Worm (Caenorhabditis elegans): ENCODE measurements around the gene srj-44.

Gene srj-44

DNA sequence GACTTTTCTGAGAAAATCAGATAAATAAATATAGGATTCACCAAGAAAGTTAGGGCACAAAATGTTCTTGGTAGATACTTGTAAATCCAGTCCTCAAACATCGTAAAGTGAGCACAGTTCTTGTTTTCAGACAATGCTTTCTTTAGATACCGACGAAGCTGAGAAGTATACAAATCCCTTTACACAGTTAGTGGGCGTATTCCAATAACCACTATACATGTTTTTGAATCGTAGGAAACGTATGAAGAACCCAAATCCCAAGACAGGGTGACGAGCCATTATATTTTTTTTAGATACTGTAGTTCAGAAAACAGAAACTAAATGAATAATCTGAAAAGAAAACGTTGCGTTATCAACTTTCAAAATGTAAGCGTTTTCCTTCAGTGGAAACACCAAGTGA lies at the start of gene srj-44:
srj-44 (minus strand) TSS at position 101 of the 400 bp plus-strand sequence.
- no peak for TF ChIP-seq ztf-23 (GFP tag; IDR thresholded peaks at IDR 0.05)
- TF ChIP-seq klf-2 (GFP tag; conservative IDR thresholded peaks at IDR 0.05), result no peak
- TF ChIP-seq ref-1 (GFP tag; conservative IDR thresholded peaks at IDR 0.05), result no peak
- no peak for TF ChIP-seq ztf-29 (GFP tag; IDR thresholded peaks at IDR 0.05)
- TF ChIP-seq tab-1 (GFP tag; IDR thresholded peaks at IDR 0.05), result no peak
- TF ChIP-seq med-1 (GFP tag; optimal IDR thresholded peaks at IDR 0.05; ENCODE audit: insufficient read depth), result no peak
- no peak for TF ChIP-seq T22C8.4 (GFP tag; IDR thresholded peaks at IDR 0.05)
- no peak for TF ChIP-seq cog-1 (tag; optimal IDR thresholded peaks at IDR 0.05)
- no peak for TF ChIP-seq flt-1 (GFP tag; IDR thresholded peaks at IDR 0.05)

DNA sequence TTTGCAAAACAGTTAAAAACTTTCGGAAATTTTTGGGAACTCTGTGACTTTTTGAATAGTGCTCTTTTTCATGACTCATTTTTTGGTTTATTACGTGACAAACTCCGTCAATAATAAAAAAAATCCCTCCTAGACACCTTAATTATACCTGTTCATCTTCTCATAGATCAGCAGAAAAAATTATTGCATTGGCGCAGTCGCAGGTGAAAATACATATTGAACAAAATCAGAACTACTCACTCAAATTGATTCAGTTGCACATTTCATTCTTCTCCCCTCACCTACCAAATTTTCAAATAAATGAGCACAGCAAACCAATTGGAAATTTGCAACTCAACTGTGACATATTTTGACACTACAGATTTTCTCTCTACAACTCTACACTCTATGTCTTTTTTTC lies 47.3 kb upstream of the srj-44 start, which contains the start of gene srh-127:
srh-127 (plus strand) TSS at position 301 of the 400 bp plus-strand sequence.
- TF ChIP-seq med-1 (GFP tag; optimal IDR thresholded peaks at IDR 0.05; ENCODE audit: insufficient read depth) (no peak), ztf-29 (GFP tag; IDR thresholded peaks at IDR 0.05) (no peak), cog-1 (tag; optimal IDR thresholded peaks at IDR 0.05) (no peak), tab-1 (GFP tag; IDR thresholded peaks at IDR 0.05) (no peak), ztf-23 (GFP tag; IDR thresholded peaks at IDR 0.05) (no peak), ref-1 (GFP tag; conservative IDR thresholded peaks at IDR 0.05) (no peak), flt-1 (GFP tag; IDR thresholded peaks at IDR 0.05) (no peak), klf-2 (GFP tag; conservative IDR thresholded peaks at IDR 0.05) (no peak), T22C8.4 (GFP tag; IDR thresholded peaks at IDR 0.05) (no peak)

DNA sequence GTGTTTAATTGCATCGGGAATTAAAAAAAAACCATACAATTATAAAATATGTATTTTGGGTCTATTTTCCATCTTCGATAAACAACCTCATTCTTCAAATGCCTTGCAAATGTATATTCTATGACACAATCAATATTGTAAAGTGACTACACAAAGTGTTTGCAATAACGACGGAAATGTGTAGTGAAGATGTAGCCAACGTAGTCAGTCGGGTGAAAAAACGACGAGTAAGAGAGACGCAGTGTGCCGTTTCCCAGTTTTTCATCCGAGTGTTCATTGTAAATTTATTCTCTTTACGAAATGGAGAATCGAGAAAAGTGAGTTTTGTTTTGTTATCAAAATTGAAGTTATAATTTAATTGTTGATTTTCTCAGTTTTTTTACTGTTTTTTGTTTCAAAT lies 46.3 kb upstream of the srj-44 start, which contains the start of gene F37B4.15:
F37B4.15 (plus strand) TSS at position 301 of the 400 bp plus-strand sequence.
- TF ChIP-seq ztf-29 (GFP tag; IDR thresholded peaks at IDR 0.05) (no peak), tab-1 (GFP tag; IDR thresholded peaks at IDR 0.05) (no peak), ztf-23 (GFP tag; IDR thresholded peaks at IDR 0.05) (no peak), med-1 (GFP tag; optimal IDR thresholded peaks at IDR 0.05; ENCODE audit: insufficient read depth) (no peak), flt-1 (GFP tag; IDR thresholded peaks at IDR 0.05) (no peak), ref-1 (GFP tag; conservative IDR thresholded peaks at IDR 0.05) (no peak), klf-2 (GFP tag; conservative IDR thresholded peaks at IDR 0.05) (no peak), T22C8.4 (GFP tag; IDR thresholded peaks at IDR 0.05) (no peak), cog-1 (tag; optimal IDR thresholded peaks at IDR 0.05) (no peak)

DNA sequence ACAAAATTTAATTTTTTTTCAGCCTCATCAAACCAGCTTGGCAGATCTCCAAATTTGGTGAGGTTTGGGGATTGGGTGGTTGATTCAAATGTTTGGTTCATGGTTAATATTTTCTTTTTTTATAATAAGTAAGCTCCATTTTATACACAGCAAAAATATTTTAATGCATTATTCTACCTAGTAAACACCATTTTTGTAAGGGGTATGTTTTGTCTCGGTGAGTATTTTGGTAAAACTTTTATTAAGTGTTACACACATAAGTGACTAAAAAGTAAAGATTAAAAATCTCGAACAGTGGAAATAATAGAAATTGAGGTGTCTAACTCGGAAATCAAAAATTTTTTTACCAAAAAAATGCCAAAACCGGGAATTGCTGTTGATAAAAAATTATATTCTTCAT lies 43.0 kb upstream of the srj-44 start, which contains the start of gene srw-4:
srw-4 (minus strand) TSS at position 101 of the 400 bp plus-strand sequence.
- TF ChIP-seq T22C8.4 (GFP tag; IDR thresholded peaks at IDR 0.05), result no peak
- TF ChIP-seq flt-1 (GFP tag; IDR thresholded peaks at IDR 0.05), result no peak
- TF ChIP-seq ztf-29 (GFP tag; IDR thresholded peaks at IDR 0.05), result no peak
- TF ChIP-seq tab-1 (GFP tag; IDR thresholded peaks at IDR 0.05), result no peak
- TF ChIP-seq med-1 (GFP tag; optimal IDR thresholded peaks at IDR 0.05; ENCODE audit: insufficient read depth), result no peak
- no peak for TF ChIP-seq ref-1 (GFP tag; conservative IDR thresholded peaks at IDR 0.05)
- no peak for TF ChIP-seq cog-1 (tag; optimal IDR thresholded peaks at IDR 0.05)
- no peak for TF ChIP-seq ztf-23 (GFP tag; IDR thresholded peaks at IDR 0.05)
- no peak for TF ChIP-seq klf-2 (GFP tag; conservative IDR thresholded peaks at IDR 0.05)

ce11 chrV:2888265-2888664 lies 42.6 kb upstream of the srj-44 start:
- TF ChIP-seq tab-1 (GFP tag; IDR thresholded peaks at IDR 0.05) (no peak), T22C8.4 (GFP tag; IDR thresholded peaks at IDR 0.05) (no peak), flt-1 (GFP tag; IDR thresholded peaks at IDR 0.05) (no peak), cog-1 (tag; optimal IDR thresholded peaks at IDR 0.05) (no peak), ztf-23 (GFP tag; IDR thresholded peaks at IDR 0.05) (no peak)

DNA sequence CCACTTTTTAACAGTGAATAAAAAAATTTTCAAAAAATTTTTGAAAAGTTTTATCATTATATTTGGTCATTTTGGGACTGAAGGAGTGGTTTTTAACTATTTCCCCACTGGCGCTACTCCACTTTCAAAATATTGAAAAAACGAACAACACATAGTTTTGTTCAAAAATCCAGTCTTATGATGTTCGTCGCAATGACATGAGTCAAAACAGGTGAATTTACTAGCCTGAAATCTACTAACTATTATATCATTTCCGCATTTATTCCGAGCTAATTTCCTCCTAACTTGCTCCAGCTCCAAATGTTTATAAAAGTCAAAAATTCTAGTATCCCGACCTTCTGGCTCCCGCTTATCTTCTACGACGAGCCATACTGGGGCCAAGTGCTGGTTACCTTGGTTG lies 38.7 kb upstream of the srj-44 start, which contains the start of gene sre-24:
sre-24 (plus strand) TSS at position 301 of the 400 bp plus-strand sequence.
- TF ChIP-seq med-1 (GFP tag; optimal IDR thresholded peaks at IDR 0.05; ENCODE audit: insufficient read depth) (no peak), flt-1 (GFP tag; IDR thresholded peaks at IDR 0.05) (no peak), klf-2 (GFP tag; conservative IDR thresholded peaks at IDR 0.05) (no peak), T22C8.4 (GFP tag; IDR thresholded peaks at IDR 0.05) (no peak), ztf-23 (GFP tag; IDR thresholded peaks at IDR 0.05) (no peak), ref-1 (GFP tag; conservative IDR thresholded peaks at IDR 0.05) (no peak), cog-1 (tag; optimal IDR thresholded peaks at IDR 0.05) (no peak), ztf-29 (GFP tag; IDR thresholded peaks at IDR 0.05) (no peak)

- no peak for TF ChIP-seq flt-1 (GFP tag; IDR thresholded peaks at IDR 0.05)
- TF ChIP-seq ref-1 (GFP tag; conservative IDR thresholded peaks at IDR 0.05), result no peak
- TF ChIP-seq klf-2 (GFP tag; conservative IDR thresholded peaks at IDR 0.05), result no peak
- no peak for TF ChIP-seq med-1 (GFP tag; optimal IDR thresholded peaks at IDR 0.05; ENCODE audit: insufficient read depth)
- no peak for TF ChIP-seq ztf-23 (GFP tag; IDR thresholded peaks at IDR 0.05)
These were observed 37.4 kb upstream of the srj-44 start for ce11 chrV:2883097-2883496.

DNA sequence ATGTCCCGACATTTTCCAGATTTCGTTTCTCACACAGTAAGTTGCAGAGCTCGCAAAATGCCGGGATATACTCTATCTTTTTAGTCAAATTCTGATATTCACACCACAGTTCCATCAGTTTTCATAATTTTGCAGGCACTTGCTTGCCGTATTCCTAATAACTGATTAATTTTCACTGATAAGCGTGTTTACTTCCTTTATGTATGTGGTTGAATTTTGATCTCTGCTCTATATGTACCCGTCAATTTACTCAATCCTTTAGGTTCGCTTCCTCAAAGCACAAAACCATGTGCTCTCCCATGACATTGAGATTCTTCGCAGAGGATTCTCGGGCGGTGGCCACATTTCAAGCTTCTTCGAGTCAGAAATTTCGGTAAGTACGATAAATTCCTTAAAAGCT lies 35.9 kb upstream of the srj-44 start:
- TF ChIP-seq ref-1 (GFP tag; conservative IDR thresholded peaks at IDR 0.05), result no peak
- no peak for TF ChIP-seq T22C8.4 (GFP tag; IDR thresholded peaks at IDR 0.05)
- TF ChIP-seq tab-1 (GFP tag; IDR thresholded peaks at IDR 0.05), result no peak
- no peak for TF ChIP-seq flt-1 (GFP tag; IDR thresholded peaks at IDR 0.05)
- no peak for TF ChIP-seq med-1 (GFP tag; optimal IDR thresholded peaks at IDR 0.05; ENCODE audit: insufficient read depth)
- no peak for TF ChIP-seq ztf-23 (GFP tag; IDR thresholded peaks at IDR 0.05)
- no peak for TF ChIP-seq ztf-29 (GFP tag; IDR thresholded peaks at IDR 0.05)
- TF ChIP-seq klf-2 (GFP tag; conservative IDR thresholded peaks at IDR 0.05), result no peak
- TF ChIP-seq cog-1 (tag; optimal IDR thresholded peaks at IDR 0.05), result no peak

DNA sequence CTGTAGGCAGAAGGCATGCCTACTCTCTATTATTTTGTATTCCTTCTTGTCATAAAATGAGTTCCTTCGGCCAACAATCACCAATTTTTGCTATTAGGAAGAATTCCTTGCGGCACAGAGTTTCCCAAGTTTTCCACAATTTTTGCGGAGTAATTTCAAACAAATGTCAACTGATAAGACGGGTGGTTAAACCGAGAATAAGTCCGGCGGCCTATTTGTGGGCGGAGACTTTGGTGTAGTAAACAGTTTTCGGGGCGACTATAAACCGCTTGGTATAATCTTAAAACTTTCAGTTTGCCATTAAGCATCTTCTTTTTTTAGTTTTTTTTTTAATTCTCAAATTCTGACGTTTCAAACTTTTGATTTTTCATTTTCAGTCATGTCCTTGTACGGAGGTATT lies 35.3 kb upstream of the srj-44 start, which contains the start of gene ifc-1:
ifc-1 (plus strand) TSS at position 378 of the 400 bp plus-strand sequence.
- TF ChIP-seq ztf-23 (GFP tag; IDR thresholded peaks at IDR 0.05) (no peak), ztf-29 (GFP tag; IDR thresholded peaks at IDR 0.05) (no peak), flt-1 (GFP tag; IDR thresholded peaks at IDR 0.05) (no peak), tab-1 (GFP tag; IDR thresholded peaks at IDR 0.05) (no peak), ref-1 (GFP tag; conservative IDR thresholded peaks at IDR 0.05) (no peak), med-1 (GFP tag; optimal IDR thresholded peaks at IDR 0.05; ENCODE audit: insufficient read depth) (no peak), T22C8.4 (GFP tag; IDR thresholded peaks at IDR 0.05) (no peak), cog-1 (tag; optimal IDR thresholded peaks at IDR 0.05) (no peak), klf-2 (GFP tag; conservative IDR thresholded peaks at IDR 0.05) (no peak)

ce11 chrV:2880356-2880755 lies 34.7 kb upstream of the srj-44 start:
- TF ChIP-seq ztf-29 (GFP tag; IDR thresholded peaks at IDR 0.05) (no peak), flt-1 (GFP tag; IDR thresholded peaks at IDR 0.05) (no peak), ref-1 (GFP tag; conservative IDR thresholded peaks at IDR 0.05) (no peak), T22C8.4 (GFP tag; IDR thresholded peaks at IDR 0.05) (no peak), klf-2 (GFP tag; conservative IDR thresholded peaks at IDR 0.05) (no peak), ztf-23 (GFP tag; IDR thresholded peaks at IDR 0.05) (no peak), tab-1 (GFP tag; IDR thresholded peaks at IDR 0.05) (no peak), med-1 (GFP tag; optimal IDR thresholded peaks at IDR 0.05; ENCODE audit: insufficient read depth) (no peak), cog-1 (tag; optimal IDR thresholded peaks at IDR 0.05) (no peak)

All from whole organism, midembryonic.